Worm (Caenorhabditis elegans) whole organism, young adult: ENCODE measurements around the gene cin-4.
"Not testable (repeated sequence)": the region's sequence is repeated elsewhere in the genome, so short reads cannot be mapped to it uniquely, and the experiment has no call there.

ENCODE experiments used
- ama-1 ChIP-seq, 3 experiments: fragments of 150-350 bp in 1 of 3; sonication (generic microtip) in 2 of 3; optimal IDR thresholded peaks; 2 replicates each; lab custom pipeline; 2014 to 2018; ENCODE audit warnings: missing biosample characterization in 2 of 3, missing genetic modification characterization in 2 of 3, missing genetic modification reagents in 2 of 3
- let-526 ChIP-seq: fragments of 200-800 bp; sonication (Bioruptor generic); IDR thresholded peaks from 2 replicates; pipeline ENCODE4 v1.3.6; 2022; ENCODE audit warnings: missing genetic modification reagents, missing genetic modification characterization, missing compliant biosample characterization
- madf-10 ChIP-seq: sonication (generic microtip); optimal IDR thresholded peaks from 2 replicates; lab custom pipeline; 2016; ENCODE audit warnings: mild to moderate bottlenecking, missing genetic modification characterization, missing compliant biosample characterization
- nfya-2 ChIP-seq: fragments of 200-800 bp; sonication (Bioruptor generic); IDR thresholded peaks from 2 replicates; pipeline ENCODE4 v1.3.6; 2022; ENCODE audit warnings: missing genetic modification reagents, missing genetic modification characterization, missing compliant biosample characterization
- pha-4 ChIP-seq: fragments of 150-350 bp; sonication (generic microtip); optimal IDR thresholded peaks from 2 replicates; lab custom pipeline; 2014; ENCODE audit warnings: missing biosample characterization, missing genetic modification reagents, missing genetic modification characterization
- sea-2 ChIP-seq: fragments of 200-800 bp; sonication (Bioruptor generic); IDR thresholded peaks from 2 replicates; pipeline ENCODE4 v1.3.6; 2022; ENCODE audit warnings: missing genetic modification characterization, missing compliant biosample characterization
- unc-62 ChIP-seq: fragments of 150-350 bp; optimal IDR thresholded peaks from 2 replicates; lab custom pipeline; 2014; ENCODE audit warnings: missing biosample characterization, missing genetic modification reagents, missing genetic modification characterization

DNA sequence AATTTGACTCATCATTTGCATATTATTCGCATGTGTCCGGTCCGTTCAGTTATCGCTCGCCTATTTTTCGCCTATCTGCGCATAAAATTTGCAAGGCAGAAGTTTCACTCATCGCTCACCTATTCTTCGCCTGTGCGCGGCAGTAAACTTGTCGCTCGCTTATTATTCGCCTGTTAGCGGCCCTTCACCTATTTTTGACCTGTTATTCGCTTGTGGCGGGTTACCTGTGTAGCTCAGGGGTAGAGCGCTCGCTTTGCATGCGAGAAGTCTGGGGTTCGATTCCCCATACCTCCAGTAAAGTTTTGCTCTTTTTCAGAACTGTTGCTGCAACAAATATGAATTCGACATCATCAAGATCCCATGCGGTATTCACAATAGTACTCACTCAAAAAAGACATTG is 36.7 kb upstream of the cin-4 start:
- TF ChIP-seq let-526 (GFP tag; lab: Robert Waterston, UW) (peak; percentile 86), madf-10 (tag; lab: Kevin White, UChicago) (peak; percentile 27)
- TF ChIP-seq sea-2; nfya-2; ama-1 (optimal IDR thresholded peaks at IDR 0.05; lab: Kevin White, UChicago); ama-1 (GFP tag; optimal IDR thresholded peaks at IDR 0.05; lab: Kevin White, UChicago); unc-62 (GFP tag; lab: Kevin White, UChicago); pha-4 (tag; lab: Kevin White, UChicago): not testable (repeated sequence)
